Fruit fly (Drosophila melanogaster) whole organism, embryonic: ENCODE data around the gene Tom.
A peak's percentile ranks its signal among the peaks of the same experiment; 100 is the strongest.

Experiments
- ATbp ChIP-seq: fragments of 200-800 bp; sonication (Bioruptor generic); optimal IDR thresholded peaks from 2 replicates; lab custom pipeline; 2017; ENCODE audit warnings: missing biosample characterization, mild to moderate bottlenecking, missing genetic modification characterization, missing genetic modification reagents
- B-H1 ChIP-seq: fragments of 200-800 bp; sonication (Bioruptor generic); IDR thresholded peaks from 3 replicates; pipeline ENCODE4 v1.3.6; 2022; ENCODE audit warnings: missing biosample characterization, missing genetic modification characterization
- BEAF-32 ChIP-seq: fragments of 200-800 bp; sonication (Bioruptor generic); optimal IDR thresholded peaks from 3 replicates; lab custom pipeline; 2017; ENCODE audit warnings: missing biosample characterization, missing genetic modification characterization, mild to moderate bottlenecking, moderate library complexity, missing genetic modification reagents
- Blimp-1 ChIP-seq: fragments of 200-800 bp; sonication (Bioruptor generic); optimal IDR thresholded peaks from 3 replicates; lab custom pipeline; 2018; ENCODE audit warnings: missing biosample characterization, missing genetic modification characterization, mild to moderate bottlenecking, moderate library complexity, missing genetic modification reagents
- CG10959 ChIP-seq: fragments of 200-800 bp; sonication (Bioruptor generic); IDR thresholded peaks from 2 replicates; pipeline ENCODE4 v1.3.6; 2022; ENCODE audit warnings: missing biosample characterization, missing genetic modification characterization
- CG15514 ChIP-seq: fragments of 200-800 bp; sonication (Bioruptor generic); optimal IDR thresholded peaks from 3 replicates; lab custom pipeline; 2017; ENCODE audit warnings: missing biosample characterization, missing genetic modification characterization, mild to moderate bottlenecking, moderate library complexity, missing genetic modification reagents
- CG1603 ChIP-seq: fragments of 200-800 bp; sonication (Bioruptor generic); optimal IDR thresholded peaks from 2 replicates; lab custom pipeline; 2019; ENCODE audit warnings: missing biosample characterization, mild to moderate bottlenecking, missing genetic modification characterization, moderate library complexity
- CG16813 ChIP-seq: fragments of 200-800 bp; sonication (Bioruptor generic); IDR thresholded peaks from 3 replicates; pipeline ENCODE4 v1.3.6; 2022; ENCODE audit warnings: missing biosample characterization, missing genetic modification characterization; ENCODE audit not compliant: partially characterized antibody
- CG17359 ChIP-seq: fragments of 200-800 bp; sonication (Bioruptor generic); optimal IDR thresholded peaks from 3 replicates; lab custom pipeline; 2018; ENCODE audit warnings: missing biosample characterization, mild to moderate bottlenecking, missing genetic modification characterization, moderate library complexity
- CG2712 ChIP-seq: fragments of 200-800 bp; optimal IDR thresholded peaks from 3 replicates; lab custom pipeline; 2019; ENCODE audit warnings: missing biosample characterization, mild to moderate bottlenecking, missing genetic modification characterization, moderate library complexity
- CG30403 ChIP-seq: fragments of 200-800 bp; sonication (Bioruptor generic); optimal IDR thresholded peaks from 3 replicates; lab custom pipeline; 2016; ENCODE audit warnings: missing biosample characterization, missing genetic modification characterization
- CG31224 ChIP-seq: fragments of 200-800 bp; sonication (Bioruptor generic); IDR thresholded peaks from 2 replicates; pipeline ENCODE4 v1.3.6; 2022; ENCODE audit warnings: missing biosample characterization, missing genetic modification characterization
- CG33213 ChIP-seq: fragments of 200-800 bp; sonication (Bioruptor generic); optimal IDR thresholded peaks from 3 replicates; lab custom pipeline; 2016; ENCODE audit warnings: missing biosample characterization, missing genetic modification characterization
- CG42726 ChIP-seq: fragments of 200-800 bp; sonication (Bioruptor generic); IDR thresholded peaks from 2 replicates; pipeline ENCODE4 v1.3.6; 2022; ENCODE audit warnings: missing biosample characterization, missing genetic modification characterization; ENCODE audit not compliant: partially characterized antibody
- CG4360 ChIP-seq: fragments of 200-800 bp; sonication (Bioruptor generic); IDR thresholded peaks from 2 replicates; pipeline ENCODE4 v1.3.6; 2022; ENCODE audit warnings: missing biosample characterization, missing genetic modification characterization
- CG5953 ChIP-seq: fragments of 200-800 bp; sonication (Bioruptor generic); IDR thresholded peaks from 2 replicates; pipeline ENCODE4 v1.3.6; 2022; ENCODE audit warnings: missing biosample characterization, missing genetic modification characterization
- CG6813 ChIP-seq: fragments of 200-800 bp; sonication (Bioruptor generic); optimal IDR thresholded peaks from 2 replicates; lab custom pipeline; 2017; ENCODE audit warnings: missing biosample characterization, missing genetic modification characterization, mild to moderate bottlenecking, moderate library complexity, missing genetic modification reagents
- CG7357 ChIP-seq: fragments of 200-800 bp; sonication (Bioruptor generic); IDR thresholded peaks from 3 replicates; pipeline ENCODE4 v1.3.6; 2022; ENCODE audit warnings: missing biosample characterization, missing genetic modification characterization
- CG7372 ChIP-seq: fragments of 200-800 bp; sonication (Bioruptor generic); IDR thresholded peaks from 2 replicates; pipeline ENCODE4 v1.3.6; 2022; ENCODE audit warnings: missing biosample characterization, missing genetic modification characterization
- CG7556 ChIP-seq: fragments of 200-800 bp; sonication (Bioruptor generic); optimal IDR thresholded peaks from 2 replicates; lab custom pipeline; 2017; ENCODE audit warnings: missing biosample characterization, mild to moderate bottlenecking, missing genetic modification characterization
- CG7963 ChIP-seq: fragments of 200-800 bp; sonication (Bioruptor generic); IDR thresholded peaks from 3 replicates; pipeline ENCODE4 v1.3.6; 2022; ENCODE audit warnings: missing biosample characterization, missing genetic modification characterization; ENCODE audit not compliant: partially characterized antibody
- CG8478 ChIP-seq: fragments of >200 bp; optimal IDR thresholded peaks from 2 replicates; lab custom pipeline; 2018
- CG8944 ChIP-seq: fragments of 200-800 bp; sonication (Bioruptor generic); optimal IDR thresholded peaks from 3 replicates; lab custom pipeline; 2016; ENCODE audit warnings: missing biosample characterization, missing genetic modification characterization
- CG9727 ChIP-seq: fragments of 200-800 bp; sonication (Bioruptor generic); optimal IDR thresholded peaks from 3 replicates; lab custom pipeline; 2017; ENCODE audit warnings: missing biosample characterization, mild to moderate bottlenecking, missing genetic modification characterization
- Dbx ChIP-seq: fragments of 200-800 bp; sonication (Bioruptor generic); IDR thresholded peaks from 3 replicates; pipeline ENCODE4 v1.3.6; 2022; ENCODE audit warnings: missing biosample characterization, missing genetic modification characterization
- H15 ChIP-seq: fragments of 200-800 bp; sonication (Bioruptor generic); IDR thresholded peaks from 3 replicates; pipeline ENCODE4 v1.3.6; 2022; ENCODE audit warnings: missing biosample characterization, missing genetic modification characterization
- Hey ChIP-seq: fragments of 200-800 bp; sonication (Bioruptor generic); optimal IDR thresholded peaks from 3 replicates; lab custom pipeline; 2018; ENCODE audit warnings: missing biosample characterization, mild to moderate bottlenecking, missing genetic modification characterization
- Hr39 ChIP-seq: fragments of >200 bp; optimal IDR thresholded peaks from 2 replicates; lab custom pipeline; 2017
- Meics ChIP-seq: fragments of 200-800 bp; sonication (Bioruptor generic); optimal IDR thresholded peaks from 2 replicates; lab custom pipeline; 2017; ENCODE audit warnings: missing biosample characterization, mild to moderate bottlenecking, missing genetic modification characterization
- NfI ChIP-seq: fragments of 200-800 bp; sonication (Bioruptor generic); optimal IDR thresholded peaks from 3 replicates; lab custom pipeline; 2018; ENCODE audit warnings: missing biosample characterization, mild to moderate bottlenecking, missing genetic modification characterization, moderate library complexity
- Oaz ChIP-seq: fragments of 200-800 bp; sonication (Bioruptor generic); IDR thresholded peaks from 2 replicates; pipeline ENCODE4 v1.3.6; 2022; ENCODE audit warnings: missing biosample characterization, missing genetic modification characterization
- bigmax ChIP-seq: fragments of 200-800 bp; sonication (Bioruptor generic); optimal IDR thresholded peaks from 2 replicates; lab custom pipeline; 2018; ENCODE audit warnings: missing biosample characterization, mild to moderate bottlenecking, missing genetic modification characterization
- corto ChIP-seq: fragments of 200-800 bp; sonication (Bioruptor generic); optimal IDR thresholded peaks from 2 replicates; lab custom pipeline; 2016; ENCODE audit warnings: missing biosample characterization, mild to moderate bottlenecking, missing genetic modification characterization, moderate library complexity
- cwo ChIP-seq: fragments of 200-800 bp; sonication (Bioruptor generic); optimal IDR thresholded peaks from 3 replicates; lab custom pipeline; 2017; ENCODE audit warnings: missing biosample characterization, missing genetic modification characterization, mild to moderate bottlenecking, moderate library complexity, missing genetic modification reagents
- danr ChIP-seq: fragments of 200-800 bp; sonication (Bioruptor generic); IDR thresholded peaks from 2 replicates; pipeline ENCODE4 v1.3.6; 2022; ENCODE audit warnings: missing biosample characterization, missing genetic modification characterization
- esg ChIP-seq: fragments of 200-800 bp; sonication (Bioruptor generic); conservative IDR thresholded peaks from 2 replicates; pipeline ENCODE4 v1.3.6; 2022; ENCODE audit warnings: missing biosample characterization, missing genetic modification characterization
- exex ChIP-seq: fragments of 200-800 bp; sonication (Bioruptor generic); optimal IDR thresholded peaks from 4 replicates; lab custom pipeline; 2018; ENCODE audit warnings: missing biosample characterization, mild to moderate bottlenecking, missing genetic modification characterization, moderate library complexity
- fd102C ChIP-seq: fragments of 200-800 bp; sonication (Bioruptor generic); optimal IDR thresholded peaks from 2 replicates; lab custom pipeline; 2018; ENCODE audit warnings: missing biosample characterization, mild to moderate bottlenecking, missing genetic modification characterization, moderate library complexity
- fd3F ChIP-seq: fragments of 200-800 bp; sonication (Bioruptor generic); optimal IDR thresholded peaks from 2 replicates; lab custom pipeline; 2018; ENCODE audit warnings: missing biosample characterization, mild to moderate bottlenecking, missing genetic modification characterization, moderate library complexity
- hbn ChIP-seq: fragments of 200-800 bp; sonication (Bioruptor generic); IDR thresholded peaks from 2 replicates; pipeline ENCODE4 v1.3.6; 2022; ENCODE audit warnings: missing biosample characterization, missing genetic modification characterization; ENCODE audit not compliant: partially characterized antibody
- hkb ChIP-seq, 2 experiments: fragments of 200-800 bp in 1 of 2; fragments of >200 bp in 1 of 2; sonication (Bioruptor generic) in 1 of 2; IDR thresholded peaks in 1 of 2; optimal IDR thresholded peaks in 1 of 2; 2 replicates each; pipeline versions ENCODE4 v1.3.6 to Lab custom; 2017 to 2022; ENCODE audit warnings: missing biosample characterization in 1 of 2, missing genetic modification characterization in 1 of 2
- kah ChIP-seq: fragments of 200-800 bp; sonication (Bioruptor generic); optimal IDR thresholded peaks from 2 replicates; lab custom pipeline; 2018; ENCODE audit warnings: missing biosample characterization, mild to moderate bottlenecking, missing genetic modification characterization
- lbe ChIP-seq: fragments of 200-800 bp; sonication (Bioruptor generic); optimal IDR thresholded peaks from 2 replicates; lab custom pipeline; 2016; ENCODE audit warnings: missing biosample characterization, mild to moderate bottlenecking, missing genetic modification characterization
- lmd ChIP-seq: fragments of 200-800 bp; sonication (Bioruptor generic); IDR thresholded peaks from 2 replicates; pipeline ENCODE4 v1.3.6; 2022; ENCODE audit warnings: missing biosample characterization, missing genetic modification characterization
- nmo ChIP-seq: fragments of 200-800 bp; sonication (Bioruptor generic); optimal IDR thresholded peaks from 2 replicates; lab custom pipeline; 2018; ENCODE audit warnings: missing biosample characterization, mild to moderate bottlenecking, missing genetic modification characterization, moderate library complexity
- nom ChIP-seq: fragments of 200-800 bp; sonication (Bioruptor generic); optimal IDR thresholded peaks from 2 replicates; lab custom pipeline; 2017; ENCODE audit warnings: missing biosample characterization, missing genetic modification characterization, mild to moderate bottlenecking, moderate library complexity, missing genetic modification reagents
- sens ChIP-seq: fragments of 200-800 bp; sonication (Bioruptor generic); peaks from one replicate; lab custom pipeline; 2016; ENCODE audit warnings: missing biosample characterization, missing genetic modification characterization
- sisA ChIP-seq: fragments of 200-800 bp; sonication (Bioruptor generic); IDR thresholded peaks from 2 replicates; pipeline ENCODE4 v1.3.6; 2022; ENCODE audit warnings: missing biosample characterization, missing genetic modification characterization
- sob ChIP-seq: fragments of 200-800 bp; sonication (Bioruptor generic); IDR thresholded peaks from 2 replicates; pipeline ENCODE4 v1.3.6; 2022; ENCODE audit warnings: missing biosample characterization, missing genetic modification characterization
- toy ChIP-seq: fragments of 200-800 bp; sonication (Bioruptor generic); IDR thresholded peaks from 2 replicates; pipeline ENCODE4 v1.3.6; 2022; ENCODE audit warnings: missing biosample characterization, missing genetic modification characterization
- ttk ChIP-seq: fragments of 200-800 bp; sonication (Bioruptor generic); IDR thresholded peaks from 2 replicates; pipeline ENCODE4 v2.1.2; 2022; ENCODE audit warnings: missing biosample characterization, missing genetic modification characterization

Tom gene

dm6 chr3L:15006825-15007224, 37.7 kb downstream of the Tom start (continued):
- TF ChIP-seq sob (GFP tag; lab: Robert Waterston, UW), result no peak
- TF ChIP-seq exex (tag; lab: Kevin White, UChicago), result no peak
- TF ChIP-seq bigmax (GFP tag; lab: Kevin White, UChicago), result no peak
- TF ChIP-seq ttk (GFP tag; lab: Robert Waterston, UW), result peak; percentile 52; the same call in 1 of the 2 replicates
- no peak for TF ChIP-seq kah
- TF ChIP-seq Meics, result no peak
- no peak for TF ChIP-seq CG8478
- TF ChIP-seq lbe (GFP tag; lab: Kevin White, UChicago), result no peak
- TF ChIP-seq sens (GFP tag; lab: Kevin White, UChicago), result peak; percentile 30
- TF ChIP-seq hkb (optimal IDR thresholded peaks at IDR 0.05; lab: Kevin White, UChicago), result no peak
- TF ChIP-seq hkb (GFP tag; IDR thresholded peaks at IDR 0.05; lab: Robert Waterston, UW), result 0 out of 2 replicates have a peak, but pooled peaks have one; percentile 29
- TF ChIP-seq CG1603, result peak; percentile 66
- TF ChIP-seq Hr39 (lab: Kevin White, UChicago), result no peak
- no peak for TF ChIP-seq CG33213 (GFP tag; lab: Kevin White, UChicago)
- TF ChIP-seq cwo (GFP tag; lab: Kevin White, UChicago), result no peak
- 0 out of 2 replicates have a peak, but pooled peaks have one; percentile 17 for TF ChIP-seq lmd (GFP tag; lab: Robert Waterston, UW)
- no peak for TF ChIP-seq CG7963
- peak; percentile 13 for TF ChIP-seq ATbp (GFP tag; lab: Kevin White, UChicago)
- peak; percentile 2 for TF ChIP-seq nmo (GFP tag; lab: Kevin White, UChicago)
- TF ChIP-seq CG31224 (GFP tag; lab: Robert Waterston, UW), result no peak
- no peak for TF ChIP-seq CG4360 (GFP tag; lab: Robert Waterston, UW)
- TF ChIP-seq hbn (GFP tag; lab: Robert Waterston, UW), result no peak
- TF ChIP-seq B-H1 (GFP tag; lab: Robert Waterston, UW), result no peak
- no peak for TF ChIP-seq danr (GFP tag; lab: Robert Waterston, UW)
- TF ChIP-seq CG7357, result no peak
- TF ChIP-seq Hey (tag; lab: Kevin White, UChicago), result no peak
- TF ChIP-seq CG6813, result no peak
- no peak for TF ChIP-seq CG15514 (GFP tag; lab: Kevin White, UChicago)
- TF ChIP-seq Blimp-1 (GFP tag; lab: Kevin White, UChicago), result peak; percentile 42
- no peak for TF ChIP-seq H15 (GFP tag; lab: Robert Waterston, UW)
- TF ChIP-seq Oaz (GFP tag; lab: Robert Waterston, UW), result no peak
- TF ChIP-seq CG10959 (GFP tag; lab: Robert Waterston, UW), result no peak
- no peak for TF ChIP-seq CG16813
- TF ChIP-seq CG7372, result no peak
- no peak for TF ChIP-seq fd102C (GFP tag; lab: Kevin White, UChicago)
- TF ChIP-seq CG8944 (GFP tag; lab: Kevin White, UChicago), result no peak
- TF ChIP-seq nom (GFP tag; lab: Kevin White, UChicago), result peak; percentile 26
- TF ChIP-seq CG2712 (tag; lab: Kevin White, UChicago), result peak; percentile 19
- no peak for TF ChIP-seq fd3F (GFP tag; lab: Kevin White, UChicago)
- TF ChIP-seq CG30403 (GFP tag; lab: Kevin White, UChicago), result peak; percentile 15
- no peak for TF ChIP-seq sisA (GFP tag; lab: Robert Waterston, UW)
- TF ChIP-seq CG9727, result no peak
- TF ChIP-seq CG5953 (GFP tag; lab: Robert Waterston, UW), result no peak
- TF ChIP-seq corto (GFP tag; lab: Kevin White, UChicago), result no peak
- TF ChIP-seq CG42726 (GFP tag; lab: Robert Waterston, UW), result no peak
- TF ChIP-seq BEAF-32 (GFP tag; lab: Kevin White, UChicago), result no peak
- TF ChIP-seq CG7556 (GFP tag; lab: Kevin White, UChicago), result no peak
- no peak for TF ChIP-seq NfI (GFP tag; lab: Kevin White, UChicago)
- TF ChIP-seq toy (GFP tag; lab: Robert Waterston, UW), result no peak
- no peak for TF ChIP-seq esg (GFP tag; lab: Robert Waterston, UW)
- TF ChIP-seq CG17359 (tag; lab: Kevin White, UChicago), result peak; percentile 7
- no peak for TF ChIP-seq Dbx
